Worm (Caenorhabditis elegans) whole organism, L3 larva: ENCODE data around the gene C05B5.17.

Experiments
- R02D3.7 ChIP-seq: fragments of 150-350 bp; optimal IDR thresholded peaks from 2 replicates; lab custom pipeline; 2014; ENCODE audit warnings: missing biosample characterization, missing genetic modification characterization
- ZK546.5 ChIP-seq: sonication (generic microtip); optimal IDR thresholded peaks from 2 replicates; lab custom pipeline; 2017; ENCODE audit warnings: missing biosample characterization, missing genetic modification characterization
- aly-2 ChIP-seq: fragments of 150-350 bp; optimal IDR thresholded peaks from 2 replicates; lab custom pipeline; 2014; ENCODE audit warnings: missing biosample characterization, missing genetic modification characterization
- ama-1 ChIP-seq: fragments of 150-350 bp; optimal IDR thresholded peaks from 2 replicates; lab custom pipeline; 2018
- ceh-16 ChIP-seq: sonication (generic microtip); optimal IDR thresholded peaks from 2 replicates; lab custom pipeline; 2017; ENCODE audit warnings: missing biosample characterization, missing genetic modification characterization
- ceh-28 ChIP-seq: fragments of 150-350 bp; optimal IDR thresholded peaks from 2 replicates; lab custom pipeline; 2014; ENCODE audit warnings: missing biosample characterization, missing genetic modification reagents, missing genetic modification characterization
- ceh-9 ChIP-seq: sonication (generic microtip); optimal IDR thresholded peaks from 2 replicates; lab custom pipeline; 2018; ENCODE audit warnings: missing biosample characterization, missing genetic modification characterization
- egl-5 ChIP-seq: fragments of 150-350 bp; optimal IDR thresholded peaks from 2 replicates; lab custom pipeline; 2017; ENCODE audit warnings: missing biosample characterization, missing genetic modification reagents, missing genetic modification characterization, inconsistent platforms
- elt-1 ChIP-seq: fragments of 150-350 bp; optimal IDR thresholded peaks from 2 replicates; lab custom pipeline; 2014; ENCODE audit warnings: missing biosample characterization, missing genetic modification characterization
- elt-2 ChIP-seq: sonication (generic microtip); optimal IDR thresholded peaks from 2 replicates; lab custom pipeline; 2016; ENCODE audit warnings: missing genetic modification reagents, mild to moderate bottlenecking, missing genetic modification characterization, missing compliant biosample characterization
- elt-3 ChIP-seq, 3 experiments: fragments of 150-350 bp in 1 of 3; sonication (generic microtip) in 2 of 3; optimal IDR thresholded peaks; 2 replicates in 2 of 3; 4 replicates in 1 of 3; lab custom pipeline; 2014 to 2017; ENCODE audit warnings: missing biosample characterization in 3 of 3, missing genetic modification characterization in 3 of 3
- fkh-2 ChIP-seq: fragments of 150-350 bp; optimal IDR thresholded peaks from 2 replicates; lab custom pipeline; 2014; ENCODE audit warnings: missing biosample characterization, missing genetic modification reagents, missing genetic modification characterization
- hmg-11 ChIP-seq: sonication (generic microtip); optimal IDR thresholded peaks from 2 replicates; lab custom pipeline; 2016; ENCODE audit warnings: missing genetic modification characterization, missing compliant biosample characterization
- jun-1 ChIP-seq: fragments of 150-350 bp; optimal IDR thresholded peaks from 2 replicates; lab custom pipeline; 2014; ENCODE audit warnings: missing biosample characterization, missing genetic modification reagents, missing genetic modification characterization
- lin-15B ChIP-seq: fragments of 150-350 bp; optimal IDR thresholded peaks from 2 replicates; lab custom pipeline; 2014; ENCODE audit warnings: missing biosample characterization, missing genetic modification characterization
- lin-39 ChIP-seq: fragments of 150-350 bp; optimal IDR thresholded peaks from 2 replicates; lab custom pipeline; 2018; ENCODE audit warnings: missing biosample characterization, missing genetic modification reagents, missing genetic modification characterization
- lsy-12 ChIP-seq: sonication (generic microtip); optimal IDR thresholded peaks from 2 replicates; lab custom pipeline; 2016; ENCODE audit warnings: mild to moderate bottlenecking, missing genetic modification characterization, missing compliant biosample characterization
- mdl-1 ChIP-seq: fragments of 150-350 bp; optimal IDR thresholded peaks from 2 replicates; lab custom pipeline; 2014; ENCODE audit warnings: missing biosample characterization, missing genetic modification characterization
- mml-1 ChIP-seq: fragments of 150-350 bp; sonication (generic microtip); optimal IDR thresholded peaks from 3 replicates; lab custom pipeline; 2014; ENCODE audit warnings: missing biosample characterization, missing genetic modification characterization
- nfya-1 ChIP-seq: sonication (generic microtip); optimal IDR thresholded peaks from 2 replicates; lab custom pipeline; 2017; ENCODE audit warnings: missing genetic modification characterization, mild to moderate bottlenecking, missing compliant biosample characterization, antibody characterized with exemption, moderate library complexity; ENCODE audit not compliant: insufficient read depth
- nhr-11 ChIP-seq: fragments of 150-350 bp; optimal IDR thresholded peaks from 2 replicates; lab custom pipeline; 2014; ENCODE audit warnings: missing biosample characterization, missing genetic modification characterization
- nhr-28 ChIP-seq: fragments of 150-350 bp; optimal IDR thresholded peaks from 2 replicates; lab custom pipeline; 2014; ENCODE audit warnings: missing biosample characterization, missing genetic modification characterization
- nhr-76 ChIP-seq: fragments of 150-350 bp; sonication (generic microtip); optimal IDR thresholded peaks from 5 replicates; lab custom pipeline; 2014; ENCODE audit warnings: missing biosample characterization, missing genetic modification characterization
- nhr-77 ChIP-seq: fragments of 150-350 bp; optimal IDR thresholded peaks from 2 replicates; lab custom pipeline; 2014; ENCODE audit warnings: missing biosample characterization, missing genetic modification characterization
- pha-4 ChIP-seq: fragments of 150-350 bp; optimal IDR thresholded peaks from 2 replicates; lab custom pipeline; 2014; ENCODE audit warnings: missing biosample characterization, missing genetic modification reagents, missing genetic modification characterization
- pqm-1 ChIP-seq: fragments of 150-350 bp; optimal IDR thresholded peaks from 2 replicates; lab custom pipeline; 2017; ENCODE audit warnings: missing biosample characterization, missing genetic modification characterization, inconsistent platforms
- sea-2 ChIP-seq: fragments of 150-350 bp; sonication (generic microtip); optimal IDR thresholded peaks from 4 replicates; lab custom pipeline; 2014; ENCODE audit warnings: missing biosample characterization, missing genetic modification reagents, missing genetic modification characterization
- tbx-2 ChIP-seq: sonication (generic microtip); optimal IDR thresholded peaks from 2 replicates; lab custom pipeline; 2016; ENCODE audit warnings: mild to moderate bottlenecking, missing genetic modification characterization, missing compliant biosample characterization
- unc-39 ChIP-seq: sonication (generic microtip); optimal IDR thresholded peaks from 4 replicates; lab custom pipeline; 2017; ENCODE audit warnings: missing biosample characterization, missing genetic modification characterization
- unc-62 ChIP-seq: fragments of 150-350 bp; sonication (generic microtip); optimal IDR thresholded peaks from 4 replicates; lab custom pipeline; 2014; ENCODE audit warnings: missing biosample characterization, missing genetic modification reagents, missing genetic modification characterization
- ztf-11 ChIP-seq: fragments of 150-350 bp; optimal IDR thresholded peaks from 2 replicates; lab custom pipeline; 2014; ENCODE audit warnings: missing biosample characterization, missing genetic modification characterization
- ztf-4 ChIP-seq: fragments of 150-350 bp; optimal IDR thresholded peaks from 2 replicates; lab custom pipeline; 2014; ENCODE audit warnings: missing biosample characterization, missing genetic modification characterization

The C05B5.17 gene

ce11 chrIII:9991324-9991723 is 7.8 kb downstream of the C05B5.17 start:
- TF ChIP-seq jun-1 = no peak
- no peak for TF ChIP-seq ama-1
- TF ChIP-seq elt-1 (tag; lab: Kevin White, UChicago) = peak; percentile 98
- TF ChIP-seq lsy-12 (tag; lab: Kevin White, UChicago) = no peak

ce11 chrIII:9988352-9988751 is 10.8 kb downstream of the C05B5.17 start, which contains the start of gene C05B5.1:
C05B5.1 (minus strand) TSS chrIII:9988452.
- no peak for TF ChIP-seq nfya-1
- no peak for TF ChIP-seq mml-1
- no peak for TF ChIP-seq nhr-76 (tag; lab: Kevin White, UChicago)
- no peak for TF ChIP-seq aly-2 (tag; lab: Kevin White, UChicago)
- TF ChIP-seq R02D3.7 = no peak
- TF ChIP-seq tbx-2 (tag; lab: Kevin White, UChicago) = no peak
- TF ChIP-seq ceh-9 = no peak
- TF ChIP-seq ZK546.5 (tag; lab: Kevin White, UChicago) = no peak
- TF ChIP-seq ceh-16 = no peak
- TF ChIP-seq elt-3 (tag; optimal IDR thresholded peaks at IDR 0.05; lab: Kevin White, UChicago) = no peak
- TF ChIP-seq nhr-77 (tag; lab: Kevin White, UChicago) = no peak
- no peak for TF ChIP-seq ztf-4 (tag; lab: Kevin White, UChicago)
- no peak for TF ChIP-seq ztf-11 (tag; lab: Kevin White, UChicago)

- TF ChIP-seq ceh-28 (tag; lab: Kevin White, UChicago) = no peak
- TF ChIP-seq unc-39 (tag; lab: Kevin White, UChicago) = no peak
- no peak for TF ChIP-seq elt-2 (tag; lab: Kevin White, UChicago)
- no peak for TF ChIP-seq pha-4 (tag; lab: Kevin White, UChicago)
- no peak for TF ChIP-seq ceh-9
- TF ChIP-seq egl-5 = peak; percentile 38
- TF ChIP-seq sea-2 (GFP tag; lab: Kevin White, UChicago) = no peak
- TF ChIP-seq hmg-11 (tag; lab: Kevin White, UChicago) = no peak
- no peak for TF ChIP-seq nhr-76 (tag; lab: Kevin White, UChicago)
- no peak for TF ChIP-seq nhr-11 (tag; lab: Kevin White, UChicago)
- no peak for TF ChIP-seq jun-1
- TF ChIP-seq nfya-1 = no peak
- peak; percentile 5 for TF ChIP-seq lin-39 (tag; lab: Kevin White, UChicago)
- no peak for TF ChIP-seq pqm-1 (tag; lab: Kevin White, UChicago)
- TF ChIP-seq fkh-2 (tag; lab: Kevin White, UChicago) = no peak
These were observed 12.2 kb downstream of the C05B5.17 start, which contains the start of gene C05B5.12 for ce11 chrIII:9986827-9987429. C05B5.12 (plus strand) TSS chrIII:9987379.

ce11 chrIII:9985542-9985941 is 13.6 kb downstream of the C05B5.17 start:
- no peak for TF ChIP-seq lin-15B (tag; lab: Kevin White, UChicago)
- TF ChIP-seq nhr-28 (tag; lab: Kevin White, UChicago) = no peak

- TF ChIP-seq hmg-11 (tag; lab: Kevin White, UChicago) (no peak), R02D3.7 (no peak), lin-39 (tag; lab: Kevin White, UChicago) (no peak), lin-15B (tag; lab: Kevin White, UChicago) (no peak), egl-5 (no peak), unc-62 (GFP tag; lab: Kevin White, UChicago) (no peak), nhr-28 (tag; lab: Kevin White, UChicago) (no peak), mdl-1 (no peak)
These were observed 14.5 kb downstream of the C05B5.17 start for ce11 chrIII:9984604-9985003.

- TF ChIP-seq pqm-1 (tag; lab: Kevin White, UChicago) = no peak
- peak; percentile 8 for TF ChIP-seq egl-5
- TF ChIP-seq, all 47 proteins: peak for 1
These were observed 17.0 kb downstream of the C05B5.17 start for ce11 chrIII:9982119-9982642.
